Fruit fly (Drosophila melanogaster) whole organism, embryonic: Measurements from ENCODE around the gene Glt.

ENCODE experiments used
- Awh ChIP-seq: fragments of 200-800 bp; sonication (Bioruptor generic); IDR thresholded peaks from 2 replicates; pipeline ENCODE4, ENCODE4 v1.3.6; 2022; ENCODE audit warnings: missing biosample characterization, missing genetic modification characterization
- BEAF-32 ChIP-seq: fragments of 200-800 bp; sonication (Bioruptor generic); optimal IDR thresholded peaks from 3 replicates; lab custom pipeline; 2017; ENCODE audit warnings: missing biosample characterization, missing genetic modification characterization, mild to moderate bottlenecking, moderate library complexity, missing genetic modification reagents
- BtbVII ChIP-seq: fragments of 200-800 bp; sonication (Bioruptor generic); optimal IDR thresholded peaks from 3 replicates; lab custom pipeline; 2017; ENCODE audit warnings: missing biosample characterization, mild to moderate bottlenecking, missing genetic modification characterization
- CG10267 ChIP-seq: fragments of 200-800 bp; sonication (Bioruptor generic); optimal IDR thresholded peaks from 2 replicates; lab custom pipeline; 2018; ENCODE audit warnings: missing biosample characterization, mild to moderate bottlenecking, missing genetic modification characterization, moderate library complexity
- CG10366 ChIP-seq: fragments of 200-800 bp; sonication (Bioruptor generic); IDR thresholded peaks from 2 replicates; pipeline ENCODE4 v1.3.6; 2022; ENCODE audit warnings: missing biosample characterization, missing genetic modification characterization
- CG10959 ChIP-seq: fragments of 200-800 bp; sonication (Bioruptor generic); IDR thresholded peaks from 2 replicates; pipeline ENCODE4 v1.3.6; 2022; ENCODE audit warnings: missing biosample characterization, missing genetic modification characterization
- CG11093 ChIP-seq: fragments of 200-800 bp; sonication (Bioruptor generic); IDR thresholded peaks from 3 replicates; pipeline ENCODE4 v1.3.6; 2022; ENCODE audit warnings: missing biosample characterization, missing genetic modification characterization
- CG12104 ChIP-seq: fragments of 200-800 bp; sonication (Bioruptor generic); optimal IDR thresholded peaks from 3 replicates; lab custom pipeline; 2016; ENCODE audit warnings: missing biosample characterization, missing genetic modification characterization
- CG13296 ChIP-seq: fragments of 200-800 bp; sonication (Bioruptor generic); optimal IDR thresholded peaks from 3 replicates; lab custom pipeline; 2018; ENCODE audit warnings: missing biosample characterization, mild to moderate bottlenecking, missing genetic modification characterization
- CG13894 ChIP-seq: fragments of 200-800 bp; sonication (Bioruptor generic); optimal IDR thresholded peaks from 3 replicates; lab custom pipeline; 2018; ENCODE audit warnings: missing biosample characterization, mild to moderate bottlenecking, missing genetic modification characterization, moderate library complexity
- CG15011 ChIP-seq: fragments of 200-800 bp; sonication (Bioruptor generic); optimal IDR thresholded peaks from 3 replicates; lab custom pipeline; 2018; ENCODE audit warnings: missing biosample characterization, mild to moderate bottlenecking, missing genetic modification characterization
- CG15073 ChIP-seq: fragments of 200-800 bp; sonication (Bioruptor generic); optimal IDR thresholded peaks from 2 replicates; lab custom pipeline; 2016; ENCODE audit warnings: missing biosample characterization, missing genetic modification characterization
- CG15601 ChIP-seq: fragments of 200-800 bp; sonication (Bioruptor generic); optimal IDR thresholded peaks from 3 replicates; lab custom pipeline; 2019; ENCODE audit warnings: missing biosample characterization, mild to moderate bottlenecking, missing genetic modification characterization, moderate library complexity
- CG17361 ChIP-seq: fragments of 200-800 bp; sonication (Bioruptor generic); IDR thresholded peaks from 3 replicates; pipeline ENCODE4 v1.3.6; 2022; ENCODE audit warnings: missing biosample characterization, missing genetic modification characterization
- CG17802 ChIP-seq: fragments of 200-800 bp; sonication (Bioruptor generic); optimal IDR thresholded peaks from 2 replicates; lab custom pipeline; 2018; ENCODE audit warnings: missing biosample characterization, mild to moderate bottlenecking, missing genetic modification characterization, moderate library complexity
- CG18619 ChIP-seq: fragments of 200-800 bp; sonication (Bioruptor generic); optimal IDR thresholded peaks from 3 replicates; lab custom pipeline; 2017; ENCODE audit warnings: missing biosample characterization, mild to moderate bottlenecking, missing genetic modification characterization
- CG2202 ChIP-seq: fragments of 200-800 bp; sonication (Bioruptor generic); optimal IDR thresholded peaks from 2 replicates; lab custom pipeline; 2018; ENCODE audit warnings: missing biosample characterization, mild to moderate bottlenecking, missing genetic modification characterization
- CG2889 ChIP-seq: fragments of 200-800 bp; sonication (Bioruptor generic); IDR thresholded peaks from 3 replicates; pipeline ENCODE4 v1.3.6; 2022; ENCODE audit warnings: missing biosample characterization, missing genetic modification characterization
- CG32767 ChIP-seq: fragments of 200-800 bp; sonication (Bioruptor generic); IDR thresholded peaks from 2 replicates; pipeline ENCODE4 v1.3.6; 2022; ENCODE audit warnings: missing biosample characterization, missing genetic modification characterization
- CG3847 ChIP-seq: fragments of 200-800 bp; sonication (Bioruptor generic); IDR thresholded peaks from 2 replicates; pipeline ENCODE4 v1.3.6; 2022; ENCODE audit warnings: missing biosample characterization, missing genetic modification characterization
- CG6175 ChIP-seq: fragments of 200-800 bp; sonication (Bioruptor generic); IDR thresholded peaks from 3 replicates; pipeline ENCODE4 v1.3.6; 2022; ENCODE audit warnings: missing biosample characterization, missing genetic modification characterization
- CG6272 ChIP-seq: fragments of 200-800 bp; sonication (Bioruptor generic); IDR thresholded peaks from 2 replicates; pipeline ENCODE4 v1.3.6; 2022; ENCODE audit warnings: missing biosample characterization, missing genetic modification characterization
- CG6683 ChIP-seq: fragments of 200-800 bp; sonication (Bioruptor generic); optimal IDR thresholded peaks from 2 replicates; lab custom pipeline; 2017; ENCODE audit warnings: missing biosample characterization, mild to moderate bottlenecking, missing genetic modification characterization, missing genetic modification reagents
- CG7987 ChIP-seq: fragments of 200-800 bp; sonication (Bioruptor generic); optimal IDR thresholded peaks from 2 replicates; lab custom pipeline; 2018; ENCODE audit warnings: missing biosample characterization, mild to moderate bottlenecking, missing genetic modification characterization, moderate library complexity
- CG9609 ChIP-seq: fragments of 200-800 bp; sonication (Bioruptor generic); optimal IDR thresholded peaks from 3 replicates; lab custom pipeline; 2016; ENCODE audit warnings: missing biosample characterization, missing genetic modification characterization
- CTCF ChIP-seq: fragments of 200-800 bp; sonication (Bioruptor generic); optimal IDR thresholded peaks from 2 replicates; lab custom pipeline; 2017; ENCODE audit warnings: missing biosample characterization, mild to moderate bottlenecking, missing genetic modification characterization, moderate library complexity
- E2f1 ChIP-seq: fragments of 200-800 bp; sonication (Bioruptor generic); IDR thresholded peaks from 2 replicates; pipeline ENCODE4 v1.3.6; 2022; ENCODE audit warnings: missing biosample characterization, missing genetic modification characterization
- Fer3 ChIP-seq: fragments of 200-800 bp; sonication (Bioruptor generic); optimal IDR thresholded peaks from 2 replicates; lab custom pipeline; 2018; ENCODE audit warnings: missing biosample characterization, mild to moderate bottlenecking, missing genetic modification characterization, moderate library complexity
- Gug ChIP-seq: fragments of 200-800 bp; sonication (Bioruptor generic); IDR thresholded peaks from 4 replicates; pipeline ENCODE4 v1.3.6; 2022; ENCODE audit warnings: missing biosample characterization, missing genetic modification characterization
- HHEX ChIP-seq: fragments of 200-800 bp; sonication (Bioruptor generic); optimal IDR thresholded peaks from 3 replicates; lab custom pipeline; 2017; ENCODE audit warnings: missing biosample characterization, mild to moderate bottlenecking, missing genetic modification characterization, missing genetic modification reagents
- HLH4C ChIP-seq: fragments of 200-800 bp; sonication (Bioruptor generic); IDR thresholded peaks from 3 replicates; pipeline ENCODE4 v1.3.6; 2022; ENCODE audit warnings: missing biosample characterization, missing genetic modification characterization; ENCODE audit not compliant: partially characterized antibody
- MTF-1 ChIP-seq: fragments of 200-800 bp; sonication (Bioruptor generic); optimal IDR thresholded peaks from 2 replicates; lab custom pipeline; 2018; ENCODE audit warnings: missing biosample characterization, mild to moderate bottlenecking, missing genetic modification characterization, borderline replicate concordance
- NC2β ChIP-seq: fragments of 200-800 bp; sonication (Bioruptor generic); optimal IDR thresholded peaks from 2 replicates; lab custom pipeline; 2016; ENCODE audit warnings: missing biosample characterization, missing genetic modification characterization
- Ssrp ChIP-seq: fragments of 200-800 bp; sonication (Bioruptor generic); optimal IDR thresholded peaks from 2 replicates; lab custom pipeline; 2018; ENCODE audit warnings: missing biosample characterization, mild to moderate bottlenecking, missing genetic modification characterization, moderate library complexity
- Stat92E ChIP-seq, 3 experiments: fragments of >200 bp in 2 of 3; fragments of 200-800 bp in 1 of 3; sonication (Bioruptor generic) in 1 of 3; optimal IDR thresholded peaks; 2 replicates each; lab custom pipeline; 2017 to 2019; ENCODE audit warnings: missing biosample characterization in 3 of 3, missing genetic modification characterization in 3 of 3, mild to moderate bottlenecking in 1 of 3, moderate library complexity in 1 of 3
- Xrp1 ChIP-seq: fragments of 200-800 bp; sonication (Bioruptor generic); IDR thresholded peaks from 2 replicates; pipeline ENCODE4 v1.3.6; 2022; ENCODE audit warnings: missing biosample characterization, missing genetic modification characterization
- ab ChIP-seq: fragments of 200-800 bp; sonication (Bioruptor generic); optimal IDR thresholded peaks from 2 replicates; lab custom pipeline; 2016; ENCODE audit warnings: missing biosample characterization, missing genetic modification characterization
- ap ChIP-seq: fragments of 200-800 bp; sonication (Bioruptor generic); IDR thresholded peaks from 2 replicates; pipeline ENCODE4 v1.3.6; 2022; ENCODE audit warnings: missing biosample characterization, missing genetic modification characterization
- ara ChIP-seq: fragments of 200-800 bp; sonication (Bioruptor generic); IDR thresholded peaks from 2 replicates; pipeline ENCODE4 v1.3.6; 2022; ENCODE audit warnings: missing biosample characterization, missing genetic modification characterization
- bowl ChIP-seq: fragments of 200-800 bp; sonication (Bioruptor generic); IDR thresholded peaks from 2 replicates; pipeline ENCODE4 v1.3.6; 2022; ENCODE audit warnings: missing biosample characterization, missing genetic modification characterization
- her ChIP-seq: fragments of 200-800 bp; sonication (Bioruptor generic); optimal IDR thresholded peaks from 2 replicates; lab custom pipeline; 2016; ENCODE audit warnings: missing biosample characterization, missing genetic modification characterization
- insv ChIP-seq, 2 experiments: fragments of 200-800 bp; sonication (Bioruptor generic); optimal IDR thresholded peaks; 3 replicates each; lab custom pipeline; 2016 to 2018; ENCODE audit warnings: missing biosample characterization in 2 of 2, missing genetic modification characterization in 2 of 2
- kni ChIP-seq: fragments of 200-800 bp; sonication (Bioruptor generic); optimal IDR thresholded peaks from 3 replicates; lab custom pipeline; 2017; ENCODE audit warnings: mild to moderate bottlenecking, missing biosample characterization, missing genetic modification reagents, missing genetic modification characterization
- sens-2 ChIP-seq: fragments of 200-800 bp; sonication (Bioruptor generic); IDR thresholded peaks from 2 replicates; pipeline ENCODE4 v1.3.6; 2022; ENCODE audit warnings: missing biosample characterization, missing genetic modification characterization
- sim ChIP-seq: fragments of 200-800 bp; sonication (Bioruptor generic); IDR thresholded peaks from 2 replicates; pipeline ENCODE4 v1.3.6; 2022; ENCODE audit warnings: missing biosample characterization, missing genetic modification characterization
- sqz ChIP-seq: fragments of 200-800 bp; sonication (Bioruptor generic); optimal IDR thresholded peaks from 3 replicates; lab custom pipeline; 2018; ENCODE audit warnings: missing biosample characterization, mild to moderate bottlenecking, missing genetic modification characterization
- ssp ChIP-seq: fragments of 200-800 bp; sonication (Bioruptor generic); IDR thresholded peaks from 2 replicates; pipeline ENCODE4 v1.3.6; 2022; ENCODE audit warnings: missing biosample characterization, missing genetic modification characterization
- tap ChIP-seq: fragments of 200-800 bp; optimal IDR thresholded peaks from 3 replicates; lab custom pipeline; 2019; ENCODE audit warnings: missing biosample characterization, mild to moderate bottlenecking, missing genetic modification characterization, moderate library complexity
- tin ChIP-seq: fragments of 200-800 bp; sonication (Bioruptor generic); optimal IDR thresholded peaks from 3 replicates; lab custom pipeline; 2016; ENCODE audit warnings: missing biosample characterization, missing genetic modification characterization
- tio ChIP-seq: fragments of 200-800 bp; sonication (Bioruptor generic); optimal IDR thresholded peaks from 2 replicates; lab custom pipeline; 2017; ENCODE audit warnings: missing biosample characterization, missing genetic modification characterization, inconsistent platforms
- yki ChIP-seq: fragments of >200 bp; optimal IDR thresholded peaks from 3 replicates; lab custom pipeline; 2018

Gene Glt

DNA sequence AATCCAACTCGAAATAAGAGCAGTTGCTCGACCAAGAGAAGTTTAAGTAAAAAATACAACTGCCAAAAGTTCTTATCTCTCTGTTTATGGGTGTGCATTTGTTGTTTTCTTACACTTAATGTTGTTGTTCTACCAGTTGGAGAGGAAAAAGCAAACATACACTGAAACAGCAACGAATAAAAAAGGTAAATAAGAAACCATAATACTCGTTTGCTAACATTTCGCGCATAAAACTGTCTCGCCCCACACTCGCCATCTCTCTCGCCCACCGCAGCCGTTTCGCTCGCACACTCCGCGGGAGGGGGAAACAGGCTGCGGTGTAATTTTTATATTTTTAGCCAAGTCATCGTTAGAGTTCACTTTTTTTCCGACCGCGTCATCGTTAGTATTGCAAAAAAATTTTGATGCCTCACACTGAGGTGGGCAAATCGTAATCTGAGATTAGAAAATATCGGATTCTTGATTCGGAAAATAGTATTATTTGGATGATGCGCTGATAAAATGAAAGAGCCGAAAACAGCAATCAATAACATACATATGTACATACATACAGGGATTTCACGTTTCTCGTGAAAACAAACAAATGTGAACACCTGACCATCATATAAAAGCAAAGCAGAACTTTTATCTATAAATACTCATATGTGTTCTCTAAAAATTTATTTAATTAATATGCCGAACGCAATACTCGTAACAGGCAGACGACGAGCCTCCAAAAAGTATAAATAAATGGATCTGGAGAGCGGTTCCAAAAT, 20.1 kb downstream of the Glt start (continued):
- TF ChIP-seq MTF-1 (peak; percentile 18), Gug (GFP tag; lab: Robert Waterston, UW) (no peak), Xrp1 (GFP tag; lab: Robert Waterston, UW) (no peak), yki (no peak), NC2β (GFP tag; lab: Kevin White, UChicago) (no peak), CG15073 (GFP tag; lab: Kevin White, UChicago) (no peak), ssp (GFP tag; lab: Robert Waterston, UW) (no peak), CG2202 (no peak), her (GFP tag; lab: Kevin White, UChicago) (no peak), CG13296 (no peak), CG9609 (peak; percentile 17), tap (tag; lab: Kevin White, UChicago) (no peak), CG32767 (GFP tag; lab: Robert Waterston, UW) (no peak), CG10267 (tag; lab: Kevin White, UChicago) (no peak), CG17802 (tag; lab: Kevin White, UChicago) (no peak), tio (no peak), CG11093 (GFP tag; lab: Robert Waterston, UW) (no peak), Awh (no peak), insv (GFP tag; optimal IDR thresholded peaks at IDR 0.05; lab: Kevin White, UChicago) (no peak), kni (GFP tag; lab: Kevin White, UChicago) (peak; percentile 9), CG18619 (GFP tag; lab: Kevin White, UChicago) (no peak), BtbVII (peak; percentile 54), CG10959 (GFP tag; lab: Robert Waterston, UW) (no peak), ara (GFP tag; lab: Robert Waterston, UW) (no peak), CG6175 (GFP tag; lab: Robert Waterston, UW) (no peak), CG10366 (no peak), sens-2 (GFP tag; lab: Robert Waterston, UW) (no peak), CG15601 (no peak), Stat92E (GFP tag; optimal IDR thresholded peaks at IDR 0.05; lab: Kevin White, UChicago) (no peak), ab (no peak), CG15011 (GFP tag; lab: Kevin White, UChicago) (no peak), BEAF-32 (GFP tag; lab: Kevin White, UChicago) (no peak), CG17361 (no peak), CG6272 (GFP tag; lab: Robert Waterston, UW) (no peak), E2f1 (GFP tag; lab: Robert Waterston, UW) (no peak), CG2889 (no peak), CG6683 (GFP tag; lab: Kevin White, UChicago) (no peak), CTCF (no peak), bowl (GFP tag; lab: Robert Waterston, UW) (no peak), sim (GFP tag; lab: Robert Waterston, UW) (no peak; the same call in 1 of the 2 replicates), CG7987 (GFP tag; lab: Kevin White, UChicago) (peak; percentile 40), Fer3 (tag; lab: Kevin White, UChicago) (peak; percentile 35), Ssrp (tag; lab: Kevin White, UChicago) (no peak), sqz (no peak), HHEX (GFP tag; lab: Kevin White, UChicago) (peak; percentile 29), CG12104 (peak; percentile 5), CG3847 (GFP tag; lab: Robert Waterston, UW) (no peak), HLH4C (GFP tag; lab: Robert Waterston, UW) (no peak), tin (GFP tag; lab: Kevin White, UChicago) (no peak), ap (no peak), CG13894 (tag; lab: Kevin White, UChicago) (peak; percentile 59)
